Worm (Caenorhabditis elegans) whole organism, L4 larva: Measurements from ENCODE around the gene vha-13.

Experiments
- mdl-1 ChIP-seq, 2 experiments: fragments of 150-350 bp in 1 of 2; sonication (generic microtip) in 1 of 2; optimal IDR thresholded peaks; 2 replicates each; lab custom pipeline; 2014 to 2017; ENCODE audit warnings: missing biosample characterization in 2 of 2, missing genetic modification characterization in 2 of 2
- mep-1 ChIP-seq: fragments of 150-350 bp; sonication (generic microtip); optimal IDR thresholded peaks from 3 replicates; lab custom pipeline; 2014; ENCODE audit warnings: missing biosample characterization, missing genetic modification characterization
- skn-1 ChIP-seq: fragments of 150-350 bp; optimal IDR thresholded peaks from 2 replicates; lab custom pipeline; 2014; ENCODE audit warnings: missing biosample characterization, missing genetic modification characterization

DNA sequence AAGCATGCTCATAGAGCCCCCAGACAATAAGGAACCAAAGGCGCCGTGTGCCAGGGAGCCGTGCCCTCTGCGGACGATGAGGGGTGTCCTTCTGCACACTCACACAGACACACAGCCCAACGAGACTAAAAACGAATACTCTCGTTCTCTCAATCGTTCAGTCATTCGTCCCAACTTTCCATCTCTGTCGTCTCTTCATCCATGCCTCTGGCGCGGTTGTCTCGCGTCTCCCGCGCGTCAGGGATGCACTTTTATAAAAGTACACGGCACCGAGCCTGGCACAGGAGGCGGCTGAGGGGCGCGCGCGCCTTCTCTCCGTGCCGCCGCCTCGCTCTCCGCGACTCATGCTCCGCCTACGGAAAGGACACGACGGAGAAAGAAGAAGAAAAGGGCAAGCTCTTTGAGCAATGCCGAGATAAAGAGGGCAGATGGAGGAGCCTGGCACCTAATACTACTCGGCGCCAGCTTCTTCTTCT, 15.0 kb downstream of the vha-13 start:
- peak; percentile 87 to 92 for TF ChIP-seq mdl-1 (tag; optimal IDR thresholded peaks at IDR 0.05; lab: Kevin White, UChicago)
- no peak for TF ChIP-seq skn-1
- TF ChIP-seq mep-1 = peak; percentile 81
